Worm (Caenorhabditis elegans) whole organism, L3 larva: Measurements from ENCODE around the gene F20B10.3.

Experiments used
- R02D3.7 ChIP-seq: fragments of 150-350 bp; optimal IDR thresholded peaks from 2 replicates; lab custom pipeline; 2014; ENCODE audit warnings: missing biosample characterization, missing genetic modification characterization
- ZK546.5 ChIP-seq: sonication (generic microtip); optimal IDR thresholded peaks from 2 replicates; lab custom pipeline; 2017; ENCODE audit warnings: missing biosample characterization, missing genetic modification characterization
- aly-2 ChIP-seq: fragments of 150-350 bp; optimal IDR thresholded peaks from 2 replicates; lab custom pipeline; 2014; ENCODE audit warnings: missing biosample characterization, missing genetic modification characterization
- ama-1 ChIP-seq: fragments of 150-350 bp; optimal IDR thresholded peaks from 2 replicates; lab custom pipeline; 2018
- ceh-16 ChIP-seq: sonication (generic microtip); optimal IDR thresholded peaks from 2 replicates; lab custom pipeline; 2017; ENCODE audit warnings: missing biosample characterization, missing genetic modification characterization
- ceh-28 ChIP-seq: fragments of 150-350 bp; optimal IDR thresholded peaks from 2 replicates; lab custom pipeline; 2014; ENCODE audit warnings: missing biosample characterization, missing genetic modification reagents, missing genetic modification characterization
- ceh-82 ChIP-seq: fragments of 150-350 bp; optimal IDR thresholded peaks from 2 replicates; lab custom pipeline; 2014; ENCODE audit warnings: missing biosample characterization, missing genetic modification characterization
- daf-12 ChIP-seq: fragments of 150-350 bp; optimal IDR thresholded peaks from 2 replicates; lab custom pipeline; 2014; ENCODE audit warnings: missing biosample characterization, missing genetic modification reagents, missing genetic modification characterization
- egl-5 ChIP-seq: fragments of 150-350 bp; optimal IDR thresholded peaks from 2 replicates; lab custom pipeline; 2017; ENCODE audit warnings: missing biosample characterization, missing genetic modification reagents, missing genetic modification characterization, inconsistent platforms
- elt-1 ChIP-seq: fragments of 150-350 bp; optimal IDR thresholded peaks from 2 replicates; lab custom pipeline; 2014; ENCODE audit warnings: missing biosample characterization, missing genetic modification characterization
- elt-2 ChIP-seq: sonication (generic microtip); optimal IDR thresholded peaks from 2 replicates; lab custom pipeline; 2016; ENCODE audit warnings: missing genetic modification reagents, mild to moderate bottlenecking, missing genetic modification characterization, missing compliant biosample characterization
- fkh-10 ChIP-seq: sonication (generic microtip); optimal IDR thresholded peaks from 2 replicates; lab custom pipeline; 2017; ENCODE audit warnings: missing biosample characterization, missing genetic modification reagents, missing genetic modification characterization
- fos-1 ChIP-seq: fragments of 150-350 bp; optimal IDR thresholded peaks from 2 replicates; lab custom pipeline; 2014; ENCODE audit warnings: missing biosample characterization, missing genetic modification characterization
- jun-1 ChIP-seq: fragments of 150-350 bp; optimal IDR thresholded peaks from 2 replicates; lab custom pipeline; 2014; ENCODE audit warnings: missing biosample characterization, missing genetic modification reagents, missing genetic modification characterization
- lin-15B ChIP-seq: fragments of 150-350 bp; optimal IDR thresholded peaks from 2 replicates; lab custom pipeline; 2014; ENCODE audit warnings: missing biosample characterization, missing genetic modification characterization
- lin-39 ChIP-seq: fragments of 150-350 bp; optimal IDR thresholded peaks from 2 replicates; lab custom pipeline; 2018; ENCODE audit warnings: missing biosample characterization, missing genetic modification reagents, missing genetic modification characterization
- lsy-12 ChIP-seq: sonication (generic microtip); optimal IDR thresholded peaks from 2 replicates; lab custom pipeline; 2016; ENCODE audit warnings: mild to moderate bottlenecking, missing genetic modification characterization, missing compliant biosample characterization
- mdl-1 ChIP-seq: fragments of 150-350 bp; optimal IDR thresholded peaks from 2 replicates; lab custom pipeline; 2014; ENCODE audit warnings: missing biosample characterization, missing genetic modification characterization
- mml-1 ChIP-seq: fragments of 150-350 bp; sonication (generic microtip); optimal IDR thresholded peaks from 3 replicates; lab custom pipeline; 2014; ENCODE audit warnings: missing biosample characterization, missing genetic modification characterization
- nfya-1 ChIP-seq: sonication (generic microtip); optimal IDR thresholded peaks from 2 replicates; lab custom pipeline; 2017; ENCODE audit warnings: missing genetic modification characterization, mild to moderate bottlenecking, missing compliant biosample characterization, antibody characterized with exemption, moderate library complexity; ENCODE audit not compliant: insufficient read depth
- nhr-11 ChIP-seq: fragments of 150-350 bp; optimal IDR thresholded peaks from 2 replicates; lab custom pipeline; 2014; ENCODE audit warnings: missing biosample characterization, missing genetic modification characterization
- nhr-23 ChIP-seq: fragments of 150-350 bp; optimal IDR thresholded peaks from 2 replicates; lab custom pipeline; 2014; ENCODE audit warnings: missing biosample characterization, missing genetic modification reagents, missing genetic modification characterization
- nhr-237 ChIP-seq: fragments of 150-350 bp; optimal IDR thresholded peaks from 2 replicates; lab custom pipeline; 2014; ENCODE audit warnings: missing biosample characterization, missing genetic modification characterization
- nhr-25 ChIP-seq: sonication (generic microtip); optimal IDR thresholded peaks from 2 replicates; lab custom pipeline; 2017; ENCODE audit warnings: missing biosample characterization, missing genetic modification characterization
- nhr-28 ChIP-seq: fragments of 150-350 bp; optimal IDR thresholded peaks from 2 replicates; lab custom pipeline; 2014; ENCODE audit warnings: missing biosample characterization, missing genetic modification characterization
- nhr-43 ChIP-seq: sonication (generic microtip); optimal IDR thresholded peaks from 2 replicates; lab custom pipeline; 2016; ENCODE audit warnings: mild to moderate bottlenecking, missing genetic modification characterization, missing compliant biosample characterization; ENCODE audit not compliant: poor library complexity, severe bottlenecking
- nhr-67 ChIP-seq: fragments of 150-350 bp; optimal IDR thresholded peaks from 2 replicates; lab custom pipeline; 2014; ENCODE audit warnings: missing biosample characterization, missing genetic modification characterization
- pha-4 ChIP-seq: fragments of 150-350 bp; optimal IDR thresholded peaks from 2 replicates; lab custom pipeline; 2014; ENCODE audit warnings: missing biosample characterization, missing genetic modification reagents, missing genetic modification characterization
- pqm-1 ChIP-seq: fragments of 150-350 bp; optimal IDR thresholded peaks from 2 replicates; lab custom pipeline; 2017; ENCODE audit warnings: missing biosample characterization, missing genetic modification characterization, inconsistent platforms
- sea-2 ChIP-seq: fragments of 150-350 bp; sonication (generic microtip); optimal IDR thresholded peaks from 4 replicates; lab custom pipeline; 2014; ENCODE audit warnings: missing biosample characterization, missing genetic modification reagents, missing genetic modification characterization
- snpc-4 ChIP-seq: fragments of 150-350 bp; optimal IDR thresholded peaks from 2 replicates; lab custom pipeline; 2014; ENCODE audit warnings: missing biosample characterization, missing genetic modification characterization
- unc-39 ChIP-seq: sonication (generic microtip); optimal IDR thresholded peaks from 4 replicates; lab custom pipeline; 2017; ENCODE audit warnings: missing biosample characterization, missing genetic modification characterization
- unc-62 ChIP-seq: fragments of 150-350 bp; sonication (generic microtip); optimal IDR thresholded peaks from 4 replicates; lab custom pipeline; 2014; ENCODE audit warnings: missing biosample characterization, missing genetic modification reagents, missing genetic modification characterization
- zag-1 ChIP-seq: fragments of 150-350 bp; optimal IDR thresholded peaks from 2 replicates; lab custom pipeline; 2014; ENCODE audit warnings: missing biosample characterization, missing genetic modification characterization

F20B10.3 gene

ce11 chrIV:12122874-12123664, 45.0 kb upstream of the F20B10.3 start, which contains the start of gene aly-3 (continued):
- no peak for TF ChIP-seq ZK546.5 (tag; lab: Kevin White, UChicago)
- TF ChIP-seq R02D3.7 (tag; lab: Kevin White, UChicago): no peak
- TF ChIP-seq egl-5: no peak
- no peak for TF ChIP-seq nhr-28 (tag; lab: Kevin White, UChicago)
- TF ChIP-seq sea-2 (GFP tag; lab: Kevin White, UChicago): no peak
- TF ChIP-seq nhr-25 (tag; lab: Kevin White, UChicago): no peak
- TF ChIP-seq lin-39: peak; percentile 9
- no peak for TF ChIP-seq jun-1 (tag; lab: Kevin White, UChicago)

ce11 chrIV:12124314-12125084, 43.5 kb upstream of the F20B10.3 start, which contains the start of gene dhhc-6:
Gene dhhc-6 (plus strand): TSS chrIV:12124952.
- TF ChIP-seq ZK546.5 (tag; lab: Kevin White, UChicago): no peak
- TF ChIP-seq egl-5: no peak

ce11 chrIV:12126740-12127472, 41.1 kb upstream of the F20B10.3 start:
- TF ChIP-seq lsy-12 (no peak), fkh-10 (GFP tag; lab: Kevin White, UChicago) (peak; percentile 20), unc-62 (GFP tag; lab: Kevin White, UChicago) (no peak), mdl-1 (tag; lab: Kevin White, UChicago) (no peak), lin-39 (peak; percentile 29), ceh-16 (tag; lab: Kevin White, UChicago) (no peak)
- TF ChIP-seq, all 47 proteins: peak for 2

ce11 chrIV:12127838-12128237, 40.2 kb upstream of the F20B10.3 start:
- TF ChIP-seq zag-1 (tag; lab: Kevin White, UChicago) (no peak), nhr-23 (tag; lab: Kevin White, UChicago) (no peak), ceh-82 (tag; lab: Kevin White, UChicago) (no peak), nfya-1 (tag; lab: Kevin White, UChicago) (peak; percentile 42), nhr-25 (tag; lab: Kevin White, UChicago) (peak; percentile 27), pha-4 (tag; lab: Kevin White, UChicago) (peak; percentile 13)

- TF ChIP-seq ama-1 (no peak), mml-1 (no peak), nhr-237 (tag; lab: Kevin White, UChicago) (no peak), ceh-28 (tag; lab: Kevin White, UChicago) (no peak), nhr-23 (tag; lab: Kevin White, UChicago) (no peak), nhr-11 (tag; lab: Kevin White, UChicago) (no peak), pqm-1 (tag; lab: Kevin White, UChicago) (peak; percentile 28), fos-1 (no peak), nhr-43 (tag; lab: Kevin White, UChicago) (no peak), lin-15B (tag; lab: Kevin White, UChicago) (no peak), elt-2 (tag; lab: Kevin White, UChicago) (peak; percentile 47), pha-4 (tag; lab: Kevin White, UChicago) (peak; percentile 23), mdl-1 (tag; lab: Kevin White, UChicago) (no peak), unc-39 (tag; lab: Kevin White, UChicago) (no peak), daf-12 (no peak), lin-39 (no peak), lsy-12 (no peak), nfya-1 (tag; lab: Kevin White, UChicago) (peak; percentile 28), nhr-67 (no peak), ceh-16 (tag; lab: Kevin White, UChicago) (no peak), fkh-10 (GFP tag; lab: Kevin White, UChicago) (no peak), snpc-4 (tag; lab: Kevin White, UChicago) (peak; percentile 7), zag-1 (tag; lab: Kevin White, UChicago) (no peak), ZK546.5 (tag; lab: Kevin White, UChicago) (no peak), unc-62 (GFP tag; lab: Kevin White, UChicago) (no peak), elt-1 (no peak), sea-2 (GFP tag; lab: Kevin White, UChicago) (no peak), aly-2 (tag; lab: Kevin White, UChicago) (no peak)
- TF ChIP-seq, all 47 proteins: peak for 5
Measured at ce11 chrIV:12128708-12129107, 39.3 kb upstream of the F20B10.3 start.
